Fruit fly (Drosophila melanogaster): ENCODE measurements around the gene Zmynd10.

Gene Zmynd10

DNA sequence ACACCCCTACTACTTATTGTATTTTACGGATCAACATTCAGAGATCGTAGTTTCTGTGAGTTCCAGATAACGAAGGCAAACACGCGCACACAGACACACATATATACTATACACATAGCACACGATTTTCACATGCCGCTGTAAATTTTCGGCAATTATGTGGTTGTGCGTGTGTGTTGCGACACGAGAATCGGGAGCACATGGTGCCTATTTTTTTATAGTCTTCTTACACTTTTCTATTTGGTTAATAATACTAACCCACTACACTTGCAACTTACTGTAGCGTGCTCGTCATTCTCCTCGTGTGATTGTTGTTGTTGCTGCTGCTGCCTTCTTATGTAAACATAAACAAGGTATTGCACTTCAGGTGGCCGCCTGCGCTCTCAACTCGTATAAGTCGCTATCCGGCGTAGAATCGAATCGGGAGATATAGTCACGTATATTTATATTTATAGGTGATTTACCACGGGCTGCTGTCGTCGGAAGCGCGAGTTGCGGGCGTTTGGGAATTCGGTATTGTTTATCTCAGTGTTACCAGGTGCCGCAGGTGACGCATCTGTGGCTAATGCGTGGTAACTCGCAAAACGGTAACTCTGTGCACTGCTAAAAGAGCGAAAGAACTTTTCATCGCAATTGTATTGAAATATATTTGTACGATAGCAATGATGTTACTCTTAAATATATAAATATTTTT lies 3.9 kb downstream of the Zmynd10 start, which contains the start of gene Adk2 (continued):
- no peak for TF ChIP-seq sc (optimal IDR thresholded peaks at IDR 0.05)
- TF ChIP-seq sc (GFP tag; optimal IDR thresholded peaks at IDR 0.05): no peak
- no peak for TF ChIP-seq unpg (GFP tag; optimal IDR thresholded peaks at IDR 0.05)
- TF ChIP-seq pzg (GFP tag; optimal IDR thresholded peaks at IDR 0.05): peak; percentile 73
- 0 out of 3 replicates have a peak, but pooled peaks have one; percentile 25 for TF ChIP-seq ase (GFP tag; IDR thresholded peaks at IDR 0.05)
- TF ChIP-seq CG7357 (GFP tag; IDR thresholded peaks at IDR 0.05): no peak
- TF ChIP-seq z (GFP tag; IDR thresholded peaks at IDR 0.05): no peak
- peak; percentile 84 for TF ChIP-seq cwo (GFP tag; optimal IDR thresholded peaks at IDR 0.05)
- TF ChIP-seq Awh (GFP tag; IDR thresholded peaks at IDR 0.05): peak; percentile 50; the same call in 1 of the 2 replicates
- TF ChIP-seq tll (GFP tag; optimal IDR thresholded peaks at IDR 0.05): no peak
- TF ChIP-seq wor (GFP tag; IDR thresholded peaks at IDR 0.05): no peak
- TF ChIP-seq gsb (GFP tag; IDR thresholded peaks at IDR 0.05): peak; percentile 40; the same call in 1 of the 2 replicates
- TF ChIP-seq dm (GFP tag; optimal IDR thresholded peaks at IDR 0.05): peak; percentile 62
- no peak for TF ChIP-seq eyg (GFP tag; optimal IDR thresholded peaks at IDR 0.05)
- TF ChIP-seq CG11723 (GFP tag; optimal IDR thresholded peaks at IDR 0.05): no peak
- TF ChIP-seq HmgD (GFP tag; optimal IDR thresholded peaks at IDR 0.05): peak; percentile 12
- no peak for TF ChIP-seq Hr51 (GFP tag; optimal IDR thresholded peaks at IDR 0.05)
- peak; percentile 56 for TF ChIP-seq vvl (GFP tag; IDR thresholded peaks at IDR 0.05)
- TF ChIP-seq sim (GFP tag; IDR thresholded peaks at IDR 0.05): no peak
- no peak for TF ChIP-seq yki (optimal IDR thresholded peaks at IDR 0.05)
- TF ChIP-seq CG15269 (tag; optimal IDR thresholded peaks at IDR 0.05): no peak
- peak; percentile 11 for TF ChIP-seq Mes4 (GFP tag; optimal IDR thresholded peaks at IDR 0.05)
- no peak for TF ChIP-seq CG3281 (GFP tag; optimal IDR thresholded peaks at IDR 0.05)
- TF ChIP-seq cato (GFP tag; optimal IDR thresholded peaks at IDR 0.05; ENCODE audit: borderline replicate concordance): no peak
- no peak for TF ChIP-seq CG17612 (GFP tag; IDR thresholded peaks at IDR 0.05)
- TF ChIP-seq BtbVII (GFP tag; optimal IDR thresholded peaks at IDR 0.05): no peak
- TF ChIP-seq vnd (GFP tag; IDR thresholded peaks at IDR 0.05; ENCODE audit: partially characterized antibody): no peak
- peak; percentile 67; the same call in 1 of the 3 replicates for TF ChIP-seq CG11456 (GFP tag; IDR thresholded peaks at IDR 0.05)
- TF ChIP-seq CG17829 (tag; optimal IDR thresholded peaks at IDR 0.05): no peak
- peak in 1 of 2 experiments; percentile 89 for TF ChIP-seq Pdp1 (GFP tag; optimal IDR thresholded peaks at IDR 0.05)
- TF ChIP-seq bsh (GFP tag; optimal IDR thresholded peaks at IDR 0.05): no peak
- TF ChIP-seq D19A (tag; optimal IDR thresholded peaks at IDR 0.05): no peak
- peak; percentile 89 for TF ChIP-seq cg (GFP tag; optimal IDR thresholded peaks at IDR 0.05)
- no peak for TF ChIP-seq Doc2 (GFP tag; IDR thresholded peaks at IDR 0.05)
- TF ChIP-seq CG11695 (GFP tag; IDR thresholded peaks at IDR 0.05): 0 out of 3 replicates have a peak, but pooled peaks have one; percentile 14
- TF ChIP-seq Ssrp (tag; optimal IDR thresholded peaks at IDR 0.05): no peak
- TF ChIP-seq YL-1 (GFP tag; optimal IDR thresholded peaks at IDR 0.05): peak; percentile 66
- TF ChIP-seq chif (GFP tag; optimal IDR thresholded peaks at IDR 0.05): no peak
- TF ChIP-seq Six4 (GFP tag; optimal IDR thresholded peaks at IDR 0.05): no peak
- TF ChIP-seq CG6254 (GFP tag; optimal IDR thresholded peaks at IDR 0.05): no peak
- peak; percentile 5 for TF ChIP-seq CG12659 (GFP tag; optimal IDR thresholded peaks at IDR 0.05)
- TF ChIP-seq CG7745 (tag; optimal IDR thresholded peaks at IDR 0.05): no peak
- TF ChIP-seq lilli (GFP tag; optimal IDR thresholded peaks at IDR 0.05): no peak
- peak; percentile 28 for TF ChIP-seq gro (GFP tag; optimal IDR thresholded peaks at IDR 0.05)
- TF ChIP-seq ewg (GFP tag; optimal IDR thresholded peaks at IDR 0.05): no peak
- TF ChIP-seq emc (GFP tag; optimal IDR thresholded peaks at IDR 0.05): no peak
- TF ChIP-seq CG3065 (GFP tag; optimal IDR thresholded peaks at IDR 0.05): no peak
- TF ChIP-seq Poxn (GFP tag; IDR thresholded peaks at IDR 0.05): no peak
- no peak for TF ChIP-seq CG3995 (GFP tag; optimal IDR thresholded peaks at IDR 0.05)
- peak; percentile 58 for TF ChIP-seq kah (GFP tag; optimal IDR thresholded peaks at IDR 0.05)
